Fruit fly (Drosophila melanogaster): Measurements from ENCODE around the gene CG31678.

Gene CG31678

dm6 chr2L:20647240-20647908, 28.4 kb downstream of the CG31678 start:
- TF ChIP-seq CG3919 (GFP tag; optimal IDR thresholded peaks at IDR 0.05) (no peak), net (GFP tag; optimal IDR thresholded peaks at IDR 0.05) (no peak), CG10631 (GFP tag; optimal IDR thresholded peaks at IDR 0.05) (no peak), CG6808 (GFP tag; optimal IDR thresholded peaks at IDR 0.05) (no peak), CG3032 (tag; optimal IDR thresholded peaks at IDR 0.05) (no peak), Hr38 (GFP tag; optimal IDR thresholded peaks at IDR 0.05) (no peak), CG11902 (GFP tag; optimal IDR thresholded peaks at IDR 0.05) (no peak), ss (GFP tag; optimal IDR thresholded peaks at IDR 0.05) (no peak), dac (GFP tag; optimal IDR thresholded peaks at IDR 0.05) (no peak), topi (GFP tag; optimal IDR thresholded peaks at IDR 0.05) (no peak), CG31627 (GFP tag; optimal IDR thresholded peaks at IDR 0.05) (no peak), Ets96B (tag; optimal IDR thresholded peaks at IDR 0.05) (no peak), Hr39 (GFP tag; optimal IDR thresholded peaks at IDR 0.05) (no peak), svp (GFP tag) (peak; percentile 63), esn (GFP tag; optimal IDR thresholded peaks at IDR 0.05) (peak; percentile 7), eg (GFP tag; IDR thresholded peaks at IDR 0.05) (no peak), Blimp-1 (GFP tag; optimal IDR thresholded peaks at IDR 0.05) (no peak), fkh (GFP tag; optimal IDR thresholded peaks at IDR 0.05) (peak; percentile 38), Met (GFP tag; optimal IDR thresholded peaks at IDR 0.05) (no peak), fd85E (GFP tag; optimal IDR thresholded peaks at IDR 0.05) (no peak), Eip78C (GFP tag) (peak; percentile 48), Gug (GFP tag; IDR thresholded peaks at IDR 0.05) (no peak), vri (GFP tag; optimal IDR thresholded peaks at IDR 0.05) (no peak), CG8119 (GFP tag; IDR thresholded peaks at IDR 0.05) (no peak), CG34406 (GFP tag; optimal IDR thresholded peaks at IDR 0.05) (no peak), CG8319 (GFP tag; optimal IDR thresholded peaks at IDR 0.05) (no peak), CG6276 (GFP tag; optimal IDR thresholded peaks at IDR 0.05) (no peak)

DNA sequence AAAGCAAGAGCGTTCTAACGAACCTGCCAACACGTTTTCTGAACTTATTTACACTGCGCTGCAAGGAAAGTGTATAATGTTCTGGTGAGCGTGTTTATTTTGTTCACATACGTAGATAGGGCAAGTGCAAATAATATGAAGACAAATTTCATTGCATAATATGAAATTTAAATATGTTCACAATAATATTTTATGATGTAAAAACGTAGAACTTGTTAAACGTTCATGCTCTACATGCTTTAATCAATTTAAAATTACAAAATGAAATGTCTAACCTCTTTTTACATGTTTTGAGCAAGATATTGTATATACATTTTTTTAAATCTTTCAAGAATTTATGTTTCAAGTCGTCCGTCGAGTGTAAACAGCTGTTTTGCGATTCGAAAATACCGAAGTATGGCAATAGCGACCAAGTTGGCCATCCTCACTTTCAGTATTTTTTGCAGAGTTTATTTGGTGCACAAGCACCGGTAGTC, 30.3 kb downstream of the CG31678 start, which contains the start of the genes phr6-4 and CG2608:
Gene phr6-4, minus strand, starts transcription at position 398 of the 476 bp plus-strand sequence.
Gene CG2608, plus strand, starts transcription at position 429 of the 476 bp plus-strand sequence.
- peak; percentile 93 for TF ChIP-seq CG10669 (GFP tag; optimal IDR thresholded peaks at IDR 0.05)
- peak; percentile 88 for TF ChIP-seq CG7368 (GFP tag; optimal IDR thresholded peaks at IDR 0.05)
- TF ChIP-seq CG3032 (tag; optimal IDR thresholded peaks at IDR 0.05) = peak; percentile 95
- TF ChIP-seq Ets96B (tag; optimal IDR thresholded peaks at IDR 0.05) = peak; percentile 93
- TF ChIP-seq CG1621 (tag; optimal IDR thresholded peaks at IDR 0.05) = peak; percentile 87
- TF ChIP-seq CG15336 (GFP tag; IDR thresholded peaks at IDR 0.05) = peak; percentile 91
- TF ChIP-seq Eip93F (GFP tag; optimal IDR thresholded peaks at IDR 0.05) = peak; percentile 70
- peak; percentile 81 to 95 for TF ChIP-seq salr (GFP tag; optimal IDR thresholded peaks at IDR 0.05)
- TF ChIP-seq CG11762 (GFP tag; optimal IDR thresholded peaks at IDR 0.05; ENCODE audit: insufficient read depth) = peak; percentile 89
- TF ChIP-seq Met (GFP tag; optimal IDR thresholded peaks at IDR 0.05) = peak; percentile 95
- TF ChIP-seq CG6854 (GFP tag; optimal IDR thresholded peaks at IDR 0.05) = peak; percentile 88
- TF ChIP-seq CG9139 (GFP tag; optimal IDR thresholded peaks at IDR 0.05) = peak; percentile 89
- peak; percentile 95 for TF ChIP-seq acj6 (GFP tag; optimal IDR thresholded peaks at IDR 0.05)
- peak; percentile 94 for TF ChIP-seq CG3919 (GFP tag; optimal IDR thresholded peaks at IDR 0.05)
- peak; percentile 91 for TF ChIP-seq Sox102F (GFP tag; optimal IDR thresholded peaks at IDR 0.05)
- TF ChIP-seq CG11902 (GFP tag; optimal IDR thresholded peaks at IDR 0.05) = peak; percentile 83
- peak; percentile 85 for TF ChIP-seq CG11294 (GFP tag; IDR thresholded peaks at IDR 0.05)
- TF ChIP-seq CG4318 (GFP tag; optimal IDR thresholded peaks at IDR 0.05) = no peak
- no peak for TF ChIP-seq Hr38 (GFP tag; optimal IDR thresholded peaks at IDR 0.05)
- peak; percentile 94 for TF ChIP-seq net (GFP tag; optimal IDR thresholded peaks at IDR 0.05)
- TF ChIP-seq svp (GFP tag) = peak; percentile 95
- peak; percentile 95 for TF ChIP-seq pdm3 (GFP tag; optimal IDR thresholded peaks at IDR 0.05)
- peak; percentile 95 for TF ChIP-seq CG10631 (GFP tag; optimal IDR thresholded peaks at IDR 0.05)
- peak; percentile 76 for TF ChIP-seq fd85E (GFP tag; optimal IDR thresholded peaks at IDR 0.05)
- peak; percentile 94 for TF ChIP-seq achi (GFP tag; optimal IDR thresholded peaks at IDR 0.05)
- peak; percentile 94 for TF ChIP-seq topi (GFP tag; optimal IDR thresholded peaks at IDR 0.05)
- peak; percentile 93 for TF ChIP-seq fd59A (GFP tag; optimal IDR thresholded peaks at IDR 0.05)
- peak; percentile 92 for TF ChIP-seq dsx (GFP tag; optimal IDR thresholded peaks at IDR 0.05; ENCODE audit: poor library complexity, severe bottlenecking)
- TF ChIP-seq Eip78C (GFP tag) = peak; percentile 98
- peak; percentile 87 for TF ChIP-seq Ets21C (GFP tag; optimal IDR thresholded peaks at IDR 0.05)
- TF ChIP-seq Sox15 (GFP tag; optimal IDR thresholded peaks at IDR 0.05) = peak; percentile 86
- peak; percentile 93 for TF ChIP-seq Hr39 (GFP tag; optimal IDR thresholded peaks at IDR 0.05)
- peak; percentile 93 for TF ChIP-seq Smox (GFP tag; optimal IDR thresholded peaks at IDR 0.05)
- TF ChIP-seq CG32006 (GFP tag; optimal IDR thresholded peaks at IDR 0.05) = peak; percentile 97

Data from whole organism, prepupa.